Worm (Caenorhabditis elegans): ENCODE data around the gene dlst-1.

DNA sequence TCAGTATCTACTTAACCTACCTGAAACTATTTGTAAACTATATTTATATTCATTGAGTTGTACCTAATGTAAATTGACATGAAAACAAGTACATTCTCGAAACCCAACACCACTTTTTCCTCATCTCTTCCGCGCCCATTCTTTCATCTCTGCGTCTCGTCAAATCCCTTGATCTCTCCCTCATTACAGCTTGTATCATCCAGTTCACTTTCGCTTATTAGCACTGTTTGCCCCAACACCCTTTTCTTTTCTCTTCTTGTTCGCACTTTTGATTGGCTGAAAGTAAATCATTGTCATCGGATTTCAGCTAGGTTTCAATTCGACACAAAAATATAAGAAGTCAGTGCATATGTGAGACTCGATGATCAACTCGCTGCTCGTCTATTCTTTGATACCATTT lies 35.9 kb upstream of the dlst-1 start, which contains the start of gene T25F10.3:
- TF ChIP-seq lin-38 (GFP tag; IDR thresholded peaks at IDR 0.05) (no peak), nhr-28 (tag; optimal IDR thresholded peaks at IDR 0.05) (no peak), ZK337.2 (GFP tag; IDR thresholded peaks at IDR 0.05) (no peak), nhr-111 (GFP tag; optimal IDR thresholded peaks at IDR 0.05) (no peak), mdl-1 (tag; optimal IDR thresholded peaks at IDR 0.05) (no peak), gei-8 (GFP tag; optimal IDR thresholded peaks at IDR 0.05) (no peak), ceh-20 (GFP tag; IDR thresholded peaks at IDR 0.05) (no peak), R02D3.7 (tag; optimal IDR thresholded peaks at IDR 0.05) (no peak), pqm-1 (tag; optimal IDR thresholded peaks at IDR 0.05) (no peak)
